Worm (Caenorhabditis elegans): Measurements from ENCODE around the gene mltn-11.
"Not testable (repeated sequence)": the region's sequence is repeated elsewhere in the genome, so short reads cannot be mapped to it uniquely, and the experiment has no call there.

mltn-11 gene

ce11 chrV:16647093-16647492, 11.1 kb downstream of the mltn-11 start, which contains the start of gene W06G6.10:
TSS of gene W06G6.10 (minus strand) at chrV:16647193.
- TF ChIP-seq hmbx-1 (tag; optimal IDR thresholded peaks at IDR 0.05) (no peak), tbx-37 (GFP tag; conservative IDR thresholded peaks at IDR 0.05) (no peak), F13C5.2 (tag; optimal IDR thresholded peaks at IDR 0.05) (no peak), flt-1 (GFP tag; IDR thresholded peaks at IDR 0.05) (no peak), pes-1 (GFP tag; IDR thresholded peaks at IDR 0.05) (no peak), ceh-36 (tag; optimal IDR thresholded peaks at IDR 0.05) (no peak), tra-4 (tag; optimal IDR thresholded peaks at IDR 0.05) (no peak), hnd-1 (tag; optimal IDR thresholded peaks at IDR 0.05) (no peak), sea-1 (GFP tag; conservative IDR thresholded peaks at IDR 0.05) (no peak), tbx-11 (GFP tag; IDR thresholded peaks at IDR 0.05) (no peak), ets-7 (tag; optimal IDR thresholded peaks at IDR 0.05) (no peak)

- TF ChIP-seq pes-1 (GFP tag; IDR thresholded peaks at IDR 0.05), result no peak
Measured at ce11 chrV:16648317-16649018, 12.5 kb downstream of the mltn-11 start, which contains the start of gene W06G6.20. TSS of gene W06G6.20 (minus strand) at chrV:16648367.

- TF ChIP-seq scrt-1 (GFP tag; IDR thresholded peaks at IDR 0.05); ceh-13 (GFP tag; optimal IDR thresholded peaks at IDR 0.05); hmbx-1 (tag; optimal IDR thresholded peaks at IDR 0.05): not testable (repeated sequence)
Measured at ce11 chrV:16649200-16649599, 13.2 kb downstream of the mltn-11 start, which contains the start of gene W06G6.11. TSS of gene W06G6.11 (minus strand) at chrV:16649300.

- TF ChIP-seq tbx-37 (GFP tag; conservative IDR thresholded peaks at IDR 0.05); pes-1 (GFP tag; IDR thresholded peaks at IDR 0.05); tra-4 (tag; optimal IDR thresholded peaks at IDR 0.05): not testable (repeated sequence)
Measured at ce11 chrV:16654242-16654641, 18.3 kb downstream of the mltn-11 start, which contains the start of gene W06G6.15. TSS of gene W06G6.15 (plus strand) at chrV:16654542.

ce11 chrV:16660816-16661215, 24.8 kb downstream of the mltn-11 start, which contains the start of gene Y70C5B.2:
TSS of gene Y70C5B.2 (minus strand) at chrV:16660916.
- TF ChIP-seq ceh-36, hmbx-1, F13C5.2 (tag; optimal IDR thresholded peaks at IDR 0.05): not testable (repeated sequence)

ce11 chrV:16666647-16667046, 30.7 kb downstream of the mltn-11 start, which contains the start of gene F14F8.14:
TSS of gene F14F8.14 (minus strand) at chrV:16666747.
- TF ChIP-seq tbx-37 (GFP tag; conservative IDR thresholded peaks at IDR 0.05) (no peak), aly-1 (tag; optimal IDR thresholded peaks at IDR 0.05) (no peak), flt-1 (GFP tag; IDR thresholded peaks at IDR 0.05) (no peak), ceh-13 (GFP tag; optimal IDR thresholded peaks at IDR 0.05) (no peak)

ce11 chrV:16668473-16668872, 32.5 kb downstream of the mltn-11 start, which contains the start of gene F14F8.9:
TSS of gene F14F8.9 (minus strand) at chrV:16668573.
- no peak for TF ChIP-seq aly-1 (tag; optimal IDR thresholded peaks at IDR 0.05)
- no peak for TF ChIP-seq F13C5.2 (tag; optimal IDR thresholded peaks at IDR 0.05)
- no peak for TF ChIP-seq flt-1 (GFP tag; IDR thresholded peaks at IDR 0.05)
- TF ChIP-seq tbx-11 (GFP tag; IDR thresholded peaks at IDR 0.05), result no peak
- no peak for TF ChIP-seq tra-4 (tag; optimal IDR thresholded peaks at IDR 0.05)
- TF ChIP-seq ceh-36 (tag; optimal IDR thresholded peaks at IDR 0.05), result no peak
- TF ChIP-seq sea-1 (GFP tag; conservative IDR thresholded peaks at IDR 0.05), result no peak
- TF ChIP-seq tbx-37 (GFP tag; conservative IDR thresholded peaks at IDR 0.05), result no peak
- no peak for TF ChIP-seq hmg-4 (GFP tag; optimal IDR thresholded peaks at IDR 0.05)
- no peak for TF ChIP-seq hmbx-1 (tag; optimal IDR thresholded peaks at IDR 0.05)

ce11 chrV:16671190-16671589, 35.2 kb downstream of the mltn-11 start, which contains the start of gene str-61:
TSS of gene str-61 (minus strand) at chrV:16671290.
- no peak for TF ChIP-seq aly-1 (tag; optimal IDR thresholded peaks at IDR 0.05)
- no peak for TF ChIP-seq ceh-13 (GFP tag; optimal IDR thresholded peaks at IDR 0.05)
- TF ChIP-seq tra-4 (tag; optimal IDR thresholded peaks at IDR 0.05), result no peak
- no peak for TF ChIP-seq hmbx-1 (tag; optimal IDR thresholded peaks at IDR 0.05)
- TF ChIP-seq sea-1 (GFP tag; conservative IDR thresholded peaks at IDR 0.05), result no peak
- no peak for TF ChIP-seq pes-1 (GFP tag; IDR thresholded peaks at IDR 0.05)

ce11 chrV:16672198-16672597, 36.2 kb downstream of the mltn-11 start, which contains the start of gene F14F8.8:
TSS of gene F14F8.8 (minus strand) at chrV:16672298.
- TF ChIP-seq ceh-36 (tag; optimal IDR thresholded peaks at IDR 0.05) (no peak), pes-1 (GFP tag; IDR thresholded peaks at IDR 0.05) (no peak), flt-1 (GFP tag; IDR thresholded peaks at IDR 0.05) (no peak), B0310.2 (tag; optimal IDR thresholded peaks at IDR 0.05) (no peak), aly-1 (tag; optimal IDR thresholded peaks at IDR 0.05) (no peak), ets-7 (tag; optimal IDR thresholded peaks at IDR 0.05) (no peak), ceh-13 (GFP tag; optimal IDR thresholded peaks at IDR 0.05) (no peak)

Measured in whole organism, early embryonic.